Worm (Caenorhabditis elegans): ENCODE results near the gene cdr-2.

DNA sequence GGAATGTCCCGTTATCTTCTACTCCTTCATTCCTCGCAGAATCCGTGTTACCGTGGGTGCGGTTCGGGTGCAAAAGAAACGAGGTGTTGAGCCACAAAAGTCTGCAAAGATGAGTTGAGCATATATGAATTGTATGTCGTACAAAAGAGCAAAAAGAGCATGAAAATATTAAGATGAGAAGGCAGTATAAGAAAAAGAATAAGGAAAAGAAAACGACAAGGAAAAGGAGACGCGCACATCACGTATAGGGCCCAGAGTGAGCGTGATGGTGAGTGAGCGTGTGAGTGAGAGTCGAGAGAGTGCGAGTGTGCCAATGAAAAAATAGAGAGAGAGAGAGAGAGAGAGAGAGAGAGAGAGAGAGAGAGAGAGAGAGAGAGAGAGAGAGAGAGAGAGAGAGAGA lies 47.4 kb upstream of the cdr-2 start, which contains the start of gene egl-10:
- no peak for TF ChIP-seq ceh-32 (tag; optimal IDR thresholded peaks at IDR 0.05; ENCODE audit: poor library complexity)
- TF ChIP-seq unc-39 (tag; optimal IDR thresholded peaks at IDR 0.05), result no peak
- TF ChIP-seq set-16 (GFP tag; IDR thresholded peaks at IDR 0.05), result no peak; the same call in 1 of the 2 replicates
- TF ChIP-seq aly-2 (tag; optimal IDR thresholded peaks at IDR 0.05), result no peak
- TF ChIP-seq T20F7.1 (GFP tag; optimal IDR thresholded peaks at IDR 0.05), result no peak
- TF ChIP-seq F49E8.2 (tag; optimal IDR thresholded peaks at IDR 0.05; ENCODE audit: borderline replicate concordance), result no peak
- TF ChIP-seq unc-62 (GFP tag; optimal IDR thresholded peaks at IDR 0.05 in 1 of 2), result no peak
- TF ChIP-seq unc-62 (tag; optimal IDR thresholded peaks at IDR 0.05), result no peak
- TF ChIP-seq ceh-82 (tag; optimal IDR thresholded peaks at IDR 0.05), result no peak
- no peak for TF ChIP-seq lin-13 (GFP tag; optimal IDR thresholded peaks at IDR 0.05)
- TF ChIP-seq jun-1 (tag; optimal IDR thresholded peaks at IDR 0.05), result no peak
- TF ChIP-seq skn-1 (tag; optimal IDR thresholded peaks at IDR 0.05), result no peak

Measured in whole organism, L4 larva.